Worm (Caenorhabditis elegans): ENCODE results near the gene ZK673.2.
"Not testable (repeated sequence)": the region's sequence is repeated elsewhere in the genome, so short reads cannot be mapped to it uniquely, and the experiment has no call there.

Gene ZK673.2

ce11 chrII:10435836-10436235, 12.2 kb upstream of the ZK673.2 start, which contains the start of gene cut-4:
Gene cut-4 (plus strand): TSS chrII:10436136.
- no peak for TF ChIP-seq nhr-90 (tag; optimal IDR thresholded peaks at IDR 0.05; ENCODE audit: poor library complexity)
- TF ChIP-seq jun-1 (tag; optimal IDR thresholded peaks at IDR 0.05), result no peak

- TF ChIP-seq nhr-84 (tag; optimal IDR thresholded peaks at IDR 0.05), result no peak
- TF ChIP-seq snpc-4 (tag; optimal IDR thresholded peaks at IDR 0.05), result no peak
- TF ChIP-seq lsy-2 (tag; optimal IDR thresholded peaks at IDR 0.05), result no peak
- no peak for TF ChIP-seq egl-13 (tag; optimal IDR thresholded peaks at IDR 0.05)
- no peak for TF ChIP-seq nhr-47 (tag; optimal IDR thresholded peaks at IDR 0.05)
- TF ChIP-seq zip-4 (GFP tag; optimal IDR thresholded peaks at IDR 0.05), result no peak
- no peak for TF ChIP-seq lin-35 (GFP tag; optimal IDR thresholded peaks at IDR 0.05)
- TF ChIP-seq nhr-90 (tag; optimal IDR thresholded peaks at IDR 0.05; ENCODE audit: poor library complexity), result no peak
- no peak for TF ChIP-seq efl-1 (optimal IDR thresholded peaks at IDR 0.05)
- no peak for TF ChIP-seq efl-1 (GFP tag; optimal IDR thresholded peaks at IDR 0.05 in 1 of 2)
- TF ChIP-seq nhr-237 (tag; optimal IDR thresholded peaks at IDR 0.05), result no peak
- TF ChIP-seq ztf-11 (tag; optimal IDR thresholded peaks at IDR 0.05), result no peak
- no peak for TF ChIP-seq blmp-1 (tag; optimal IDR thresholded peaks at IDR 0.05)
- TF ChIP-seq tlp-1 (tag; optimal IDR thresholded peaks at IDR 0.05), result no peak
- no peak for TF ChIP-seq snu-23 (GFP tag; optimal IDR thresholded peaks at IDR 0.05)
- no peak for TF ChIP-seq C16A3.4 (tag; optimal IDR thresholded peaks at IDR 0.05)
- TF ChIP-seq C34B4.2 (tag; optimal IDR thresholded peaks at IDR 0.05), result no peak
- no peak for TF ChIP-seq pqm-1 (tag; optimal IDR thresholded peaks at IDR 0.05)
- TF ChIP-seq ceh-90 (tag; optimal IDR thresholded peaks at IDR 0.05), result no peak
Observed at ce11 chrII:10437840-10438239, 10.2 kb upstream of the ZK673.2 start.

ce11 chrII:10439976-10440375, 8.1 kb upstream of the ZK673.2 start, which contains the start of gene E04D5.4:
Gene E04D5.4 (plus strand): TSS chrII:10440276.
- TF ChIP-seq efl-1 (optimal IDR thresholded peaks at IDR 0.05) (no peak), efl-1 (GFP tag; optimal IDR thresholded peaks at IDR 0.05 in 1 of 2) (peak in 1 of 2 experiments; percentile 83), efl-3 (GFP tag; optimal IDR thresholded peaks at IDR 0.05) (no peak)

- TF ChIP-seq egl-13, ztf-4, nhr-76 (tag; optimal IDR thresholded peaks at IDR 0.05): not testable (repeated sequence)
Observed at ce11 chrII:10442846-10443245, 5.2 kb upstream of the ZK673.2 start, which contains the start of gene ZK673.1. Gene ZK673.1 (plus strand): TSS chrII:10443146.

- no peak for TF ChIP-seq elt-3 (tag; optimal IDR thresholded peaks at IDR 0.05)
- no peak for TF ChIP-seq hpl-2 (GFP tag; optimal IDR thresholded peaks at IDR 0.05)
- peak in 1 of 2 experiments; percentile 32 for TF ChIP-seq lin-35 (GFP tag; optimal IDR thresholded peaks at IDR 0.05)
- TF ChIP-seq pqm-1 (tag; optimal IDR thresholded peaks at IDR 0.05), result no peak
- no peak for TF ChIP-seq efl-1 (optimal IDR thresholded peaks at IDR 0.05)
- no peak for TF ChIP-seq efl-1 (GFP tag; optimal IDR thresholded peaks at IDR 0.05 in 1 of 2)
- no peak for TF ChIP-seq ceh-90 (tag; optimal IDR thresholded peaks at IDR 0.05)
- peak; percentile 59 for TF ChIP-seq elt-2 (tag; optimal IDR thresholded peaks at IDR 0.05)
- TF ChIP-seq fos-1 (tag; optimal IDR thresholded peaks at IDR 0.05), result no peak
- TF ChIP-seq mab-9 (GFP tag; IDR thresholded peaks at IDR 0.05), result no peak
- no peak for TF ChIP-seq lin-15B (tag; optimal IDR thresholded peaks at IDR 0.05)
- no peak for TF ChIP-seq ceh-63 (GFP tag; optimal IDR thresholded peaks at IDR 0.05)
- no peak for TF ChIP-seq lin-14 (GFP tag; optimal IDR thresholded peaks at IDR 0.05)
- TF ChIP-seq nhr-12 (tag; optimal IDR thresholded peaks at IDR 0.05), result no peak
- no peak for TF ChIP-seq nhr-20 (tag; optimal IDR thresholded peaks at IDR 0.05)
Observed at ce11 chrII:10443898-10444297, 4.2 kb upstream of the ZK673.2 start.
